Worm (Caenorhabditis elegans) whole organism, midembryonic: Measurements from ENCODE around the gene grk-2.

ENCODE experiments used
- T22C8.4 ChIP-seq: fragments of 200-800 bp; sonication (Bioruptor generic); IDR thresholded peaks from 2 replicates; pipeline ENCODE4 v1.3.6; 2022; ENCODE audit warnings: missing genetic modification characterization, missing compliant biosample characterization
- cog-1 ChIP-seq: sonication (generic microtip); optimal IDR thresholded peaks from 2 replicates; lab custom pipeline; 2016; ENCODE audit warnings: missing genetic modification characterization, missing compliant biosample characterization
- flt-1 ChIP-seq: fragments of 200-800 bp; sonication (Bioruptor generic); IDR thresholded peaks from 2 replicates; pipeline ENCODE4 v1.3.6; 2022; ENCODE audit warnings: missing genetic modification characterization, missing compliant biosample characterization
- klf-2 ChIP-seq: fragments of 200-800 bp; sonication (Bioruptor generic); conservative IDR thresholded peaks from 2 replicates; pipeline ENCODE4 v1.3.6; 2022; ENCODE audit warnings: missing genetic modification reagents, missing genetic modification characterization, missing compliant biosample characterization
- med-1 ChIP-seq: sonication (generic microtip); optimal IDR thresholded peaks from 2 replicates; lab custom pipeline; 2017; ENCODE audit warnings: missing genetic modification characterization, mild to moderate bottlenecking, missing compliant biosample characterization, antibody characterized with exemption, missing genetic modification reagents; ENCODE audit not compliant: insufficient read depth
- ref-1 ChIP-seq: fragments of 200-800 bp; sonication (Bioruptor generic); conservative IDR thresholded peaks from 2 replicates; pipeline ENCODE4 v1.3.6; 2022; ENCODE audit warnings: missing genetic modification reagents, missing genetic modification characterization, missing compliant biosample characterization
- tab-1 ChIP-seq: fragments of 200-800 bp; sonication (Bioruptor generic); IDR thresholded peaks from 2 replicates; pipeline ENCODE4 v1.3.6; 2022; ENCODE audit warnings: missing genetic modification characterization, missing compliant biosample characterization
- ztf-23 ChIP-seq: fragments of 200-800 bp; sonication (Bioruptor generic); IDR thresholded peaks from 2 replicates; pipeline ENCODE4 v1.3.6; 2022; ENCODE audit warnings: missing genetic modification reagents, missing genetic modification characterization, missing compliant biosample characterization
- ztf-29 ChIP-seq: fragments of 200-800 bp; sonication (Bioruptor generic); IDR thresholded peaks from 2 replicates; pipeline ENCODE4 v1.3.6; 2022; ENCODE audit warnings: missing genetic modification reagents, missing genetic modification characterization, missing compliant biosample characterization

The grk-2 gene

ce11 chrIII:647248-647647 lies 28.7 kb upstream of the grk-2 start:
- no peak for TF ChIP-seq tab-1 (GFP tag; lab: Robert Waterston, UW)
- TF ChIP-seq T22C8.4 (GFP tag; lab: Robert Waterston, UW), result no peak
- no peak for TF ChIP-seq klf-2
- TF ChIP-seq med-1 (GFP tag; lab: Kevin White, UChicago), result no peak

ce11 chrIII:649935-650334 lies 26.0 kb upstream of the grk-2 start:
- TF ChIP-seq med-1 (GFP tag; lab: Kevin White, UChicago) (no peak), T22C8.4 (GFP tag; lab: Robert Waterston, UW) (no peak), ref-1 (GFP tag; lab: Robert Waterston, UW) (no peak), ztf-23 (no peak), cog-1 (tag; lab: Kevin White, UChicago) (no peak), flt-1 (GFP tag; lab: Robert Waterston, UW) (no peak), ztf-29 (GFP tag; lab: Robert Waterston, UW) (no peak), tab-1 (GFP tag; lab: Robert Waterston, UW) (no peak), klf-2 (no peak)

- no peak for TF ChIP-seq ztf-23
- no peak for TF ChIP-seq tab-1 (GFP tag; lab: Robert Waterston, UW)
- no peak for TF ChIP-seq med-1 (GFP tag; lab: Kevin White, UChicago)
- no peak for TF ChIP-seq klf-2
- no peak for TF ChIP-seq T22C8.4 (GFP tag; lab: Robert Waterston, UW)
- no peak for TF ChIP-seq ref-1 (GFP tag; lab: Robert Waterston, UW)
- no peak for TF ChIP-seq ztf-29 (GFP tag; lab: Robert Waterston, UW)
- TF ChIP-seq flt-1 (GFP tag; lab: Robert Waterston, UW), result no peak
- TF ChIP-seq cog-1 (tag; lab: Kevin White, UChicago), result no peak
Observed at ce11 chrIII:650539-650938, 25.4 kb upstream of the grk-2 start.

- TF ChIP-seq tab-1 (GFP tag; lab: Robert Waterston, UW) (no peak), ztf-23 (no peak), cog-1 (tag; lab: Kevin White, UChicago) (no peak), ztf-29 (GFP tag; lab: Robert Waterston, UW) (no peak), ref-1 (GFP tag; lab: Robert Waterston, UW) (no peak), klf-2 (no peak), flt-1 (GFP tag; lab: Robert Waterston, UW) (no peak), med-1 (GFP tag; lab: Kevin White, UChicago) (no peak), T22C8.4 (GFP tag; lab: Robert Waterston, UW) (no peak)
Observed at ce11 chrIII:651587-651986, 24.3 kb upstream of the grk-2 start.

ce11 chrIII:654365-654764 lies 21.6 kb upstream of the grk-2 start:
- TF ChIP-seq flt-1 (GFP tag; lab: Robert Waterston, UW), result no peak
- no peak for TF ChIP-seq cog-1 (tag; lab: Kevin White, UChicago)
- no peak for TF ChIP-seq ref-1 (GFP tag; lab: Robert Waterston, UW)
- no peak for TF ChIP-seq tab-1 (GFP tag; lab: Robert Waterston, UW)
- no peak for TF ChIP-seq T22C8.4 (GFP tag; lab: Robert Waterston, UW)

ce11 chrIII:656660-657059 lies 19.3 kb upstream of the grk-2 start:
- no peak for TF ChIP-seq T22C8.4 (GFP tag; lab: Robert Waterston, UW)
- TF ChIP-seq klf-2, result no peak
- TF ChIP-seq flt-1 (GFP tag; lab: Robert Waterston, UW), result no peak

ce11 chrIII:657241-657640 lies 18.7 kb upstream of the grk-2 start:
- TF ChIP-seq flt-1 (GFP tag; lab: Robert Waterston, UW), result no peak
- no peak for TF ChIP-seq cog-1 (tag; lab: Kevin White, UChicago)
- no peak for TF ChIP-seq ztf-29 (GFP tag; lab: Robert Waterston, UW)
- TF ChIP-seq med-1 (GFP tag; lab: Kevin White, UChicago), result no peak
- no peak for TF ChIP-seq klf-2
- no peak for TF ChIP-seq tab-1 (GFP tag; lab: Robert Waterston, UW)
- TF ChIP-seq ref-1 (GFP tag; lab: Robert Waterston, UW), result no peak
- no peak for TF ChIP-seq ztf-23
- no peak for TF ChIP-seq T22C8.4 (GFP tag; lab: Robert Waterston, UW)

- TF ChIP-seq cog-1 (tag; lab: Kevin White, UChicago), result no peak
- TF ChIP-seq klf-2, result no peak
- no peak for TF ChIP-seq ztf-23
- TF ChIP-seq ztf-29 (GFP tag; lab: Robert Waterston, UW), result no peak
Observed at ce11 chrIII:658357-658756, 17.6 kb upstream of the grk-2 start, which contains the start of gene C09F5.1. TSS of gene C09F5.1 (plus strand) at chrIII:658709.

ce11 chrIII:665173-665757 lies 10.7 kb upstream of the grk-2 start, which contains the start of gene C09F5.3:
TSS of gene C09F5.3 (minus strand) at chrIII:665266.
- TF ChIP-seq ztf-29 (GFP tag; lab: Robert Waterston, UW), result no peak
- TF ChIP-seq T22C8.4 (GFP tag; lab: Robert Waterston, UW), result no peak
- no peak for TF ChIP-seq ref-1 (GFP tag; lab: Robert Waterston, UW)
- TF ChIP-seq ztf-23, result no peak
- no peak for TF ChIP-seq klf-2
- TF ChIP-seq tab-1 (GFP tag; lab: Robert Waterston, UW), result no peak
- no peak for TF ChIP-seq cog-1 (tag; lab: Kevin White, UChicago)
- no peak for TF ChIP-seq med-1 (GFP tag; lab: Kevin White, UChicago)
- no peak for TF ChIP-seq flt-1 (GFP tag; lab: Robert Waterston, UW)

ce11 chrIII:668303-668893 lies 7.5 kb upstream of the grk-2 start, which contains the start of gene W02B3.3:
TSS of gene W02B3.3 (minus strand) at chrIII:668433.
- TF ChIP-seq cog-1 (tag; lab: Kevin White, UChicago) (peak; percentile 42), klf-2 (no peak), ztf-23 (0 out of 2 replicates have a peak, but pooled peaks have one; percentile 46)
